Fruit fly (Drosophila melanogaster): ENCODE measurements around the gene COX7A.

COX7A gene

dm6 chr3R:8333768-8334470, 6.9 kb downstream of the COX7A start, which contains the start of gene Poxm (continued):
- TF ChIP-seq CG15696 (tag; optimal IDR thresholded peaks at IDR 0.05) (peak; percentile 94), vfl (GFP tag; optimal IDR thresholded peaks at IDR 0.05) (peak; percentile 58), corto (GFP tag; optimal IDR thresholded peaks at IDR 0.05) (peak; percentile 0), CG32767 (GFP tag; IDR thresholded peaks at IDR 0.05) (peak; percentile 82; the same call in 1 of the 2 replicates), Atf3 (GFP tag; optimal IDR thresholded peaks at IDR 0.05) (peak; percentile 27), Dp (GFP tag; optimal IDR thresholded peaks at IDR 0.05) (no peak), pita (GFP tag; optimal IDR thresholded peaks at IDR 0.05) (no peak), Rx (GFP tag; IDR thresholded peaks at IDR 0.05) (peak; percentile 71), CG10366 (GFP tag; IDR thresholded peaks at IDR 0.05) (peak; percentile 79), CG6791 (GFP tag; IDR thresholded peaks at IDR 0.05; ENCODE audit: partially characterized antibody) (no peak), Aef1 (GFP tag; IDR thresholded peaks at IDR 0.05) (peak; percentile 90; the same call in 2 of the 3 replicates), B-H2 (GFP tag; optimal IDR thresholded peaks at IDR 0.05) (peak; percentile 39), stc (GFP tag; IDR thresholded peaks at IDR 0.05) (peak; percentile 81), CG1233 (GFP tag; optimal IDR thresholded peaks at IDR 0.05) (peak; percentile 89), cad (GFP tag; optimal IDR thresholded peaks at IDR 0.05) (no peak), Fer3 (tag; optimal IDR thresholded peaks at IDR 0.05) (peak; percentile 80), Oli (tag; optimal IDR thresholded peaks at IDR 0.05) (peak; percentile 95), CG9727 (GFP tag; optimal IDR thresholded peaks at IDR 0.05) (peak; percentile 96), Opbp (GFP tag; IDR thresholded peaks at IDR 0.05; ENCODE audit: partially characterized antibody) (no peak), CG13287 (GFP tag; IDR thresholded peaks at IDR 0.05; ENCODE audit: partially characterized antibody) (no peak), Hmx (GFP tag; optimal IDR thresholded peaks at IDR 0.05) (peak; percentile 30), CG1024 (GFP tag; IDR thresholded peaks at IDR 0.05) (peak; percentile 58; the same call in 1 of the 2 replicates), chm (GFP tag; IDR thresholded peaks at IDR 0.05) (no peak), Mad (GFP tag; optimal IDR thresholded peaks at IDR 0.05) (peak; percentile 80), CG6854 (GFP tag; optimal IDR thresholded peaks at IDR 0.05) (peak; percentile 70), Dip3 (GFP tag; optimal IDR thresholded peaks at IDR 0.05) (peak; percentile 19), CG12299 (tag; optimal IDR thresholded peaks at IDR 0.05) (peak; percentile 74), gce (GFP tag; IDR thresholded peaks at IDR 0.05) (peak; percentile 72; the same call in 2 of the 3 replicates), CG33213 (GFP tag; optimal IDR thresholded peaks at IDR 0.05) (peak; percentile 21), pnt (GFP tag; optimal IDR thresholded peaks at IDR 0.05) (peak; percentile 80), CG6813 (GFP tag; optimal IDR thresholded peaks at IDR 0.05) (peak; percentile 74), so (GFP tag; IDR thresholded peaks at IDR 0.05) (peak; percentile 64; the same call in 1 of the 3 replicates), CG31365 (tag; optimal IDR thresholded peaks at IDR 0.05) (no peak), CG13296 (GFP tag; optimal IDR thresholded peaks at IDR 0.05) (peak; percentile 80), bab2 (GFP tag; optimal IDR thresholded peaks at IDR 0.05) (peak; percentile 77), sob (GFP tag; IDR thresholded peaks at IDR 0.05) (peak; percentile 85), NC2β (GFP tag; optimal IDR thresholded peaks at IDR 0.05) (peak; percentile 29), CG10654 (GFP tag; optimal IDR thresholded peaks at IDR 0.05) (peak; percentile 87), CG3847 (GFP tag; IDR thresholded peaks at IDR 0.05) (peak; percentile 84), CG10979 (tag; optimal IDR thresholded peaks at IDR 0.05) (peak; percentile 96), da (GFP tag; optimal IDR thresholded peaks at IDR 0.05) (no peak), Ssrp (tag; optimal IDR thresholded peaks at IDR 0.05) (peak; percentile 96), Tbp (GFP tag; optimal IDR thresholded peaks at IDR 0.05) (no peak), CG1647 (GFP tag; optimal IDR thresholded peaks at IDR 0.05) (peak; percentile 44), org-1 (GFP tag; optimal IDR thresholded peaks at IDR 0.05) (peak; percentile 87), nau (GFP tag; optimal IDR thresholded peaks at IDR 0.05) (peak; percentile 78), dm (GFP tag; optimal IDR thresholded peaks at IDR 0.05) (peak; percentile 57), CG4730 (GFP tag; IDR thresholded peaks at IDR 0.05) (peak; percentile 82), Blimp-1 (GFP tag; optimal IDR thresholded peaks at IDR 0.05) (peak; percentile 87), chif (GFP tag; optimal IDR thresholded peaks at IDR 0.05) (peak; percentile 37 to 75)
